Fruit fly (Drosophila melanogaster): ENCODE results near the gene rump.

rump gene

DNA sequence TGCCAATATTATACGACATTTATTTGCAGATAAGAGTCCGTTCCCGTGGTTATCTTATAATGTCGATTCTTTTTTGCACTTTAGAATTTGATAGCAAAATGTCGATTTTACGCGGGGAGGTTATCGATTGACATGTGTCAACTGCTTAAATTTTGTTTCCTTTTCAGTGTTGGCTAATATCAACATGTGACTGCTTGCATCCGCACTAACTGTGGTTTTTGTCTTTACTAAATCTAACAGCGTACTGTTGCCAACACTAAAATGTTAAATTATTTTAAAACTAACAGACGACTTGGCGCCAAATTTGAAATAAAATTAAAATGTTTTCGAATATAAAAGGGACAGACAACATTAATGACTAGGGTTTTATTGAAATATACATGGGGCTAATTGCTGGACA, 13.4 kb downstream of the rump start (continued):
- TF ChIP-seq Abd-B (GFP tag; optimal IDR thresholded peaks at IDR 0.05): peak; percentile 62
- no peak for TF ChIP-seq CG5180 (GFP tag; optimal IDR thresholded peaks at IDR 0.05)
- TF ChIP-seq CG30403 (GFP tag; optimal IDR thresholded peaks at IDR 0.05): peak; percentile 80
- TF ChIP-seq wek (GFP tag; optimal IDR thresholded peaks at IDR 0.05): peak; percentile 19
- peak; percentile 58 for TF ChIP-seq unc-4 (GFP tag; IDR thresholded peaks at IDR 0.05; ENCODE audit: partially characterized antibody)
- TF ChIP-seq CkIIα-i1 (GFP tag; IDR thresholded peaks at IDR 0.05): no peak
- TF ChIP-seq CG8388 (GFP tag; optimal IDR thresholded peaks at IDR 0.05): no peak
- TF ChIP-seq CG31365 (tag; optimal IDR thresholded peaks at IDR 0.05): peak; percentile 98
- peak; percentile 62 for TF ChIP-seq CG10147 (GFP tag; optimal IDR thresholded peaks at IDR 0.05)
- TF ChIP-seq aop (GFP tag; IDR thresholded peaks at IDR 0.05): no peak
- TF ChIP-seq mld (GFP tag; IDR thresholded peaks at IDR 0.05; ENCODE audit: partially characterized antibody): peak; percentile 36; the same call in 1 of the 3 replicates
- TF ChIP-seq CG12744 (GFP tag; optimal IDR thresholded peaks at IDR 0.05): peak; percentile 76
- no peak for TF ChIP-seq CG43689 (GFP tag; IDR thresholded peaks at IDR 0.05)
- peak; percentile 81 for TF ChIP-seq phol (tag; optimal IDR thresholded peaks at IDR 0.05)
- no peak for TF ChIP-seq jigr1 (GFP tag; IDR thresholded peaks at IDR 0.05)
- TF ChIP-seq Trl (optimal IDR thresholded peaks at IDR 0.05): no peak
- TF ChIP-seq Trl (GFP tag; optimal IDR thresholded peaks at IDR 0.05): peak; percentile 92
- peak; percentile 58 for TF ChIP-seq PHDP (tag; optimal IDR thresholded peaks at IDR 0.05)
- no peak for TF ChIP-seq CG5953 (GFP tag; IDR thresholded peaks at IDR 0.05)
- peak; percentile 82 for TF ChIP-seq Dek (tag; optimal IDR thresholded peaks at IDR 0.05)
- peak; percentile 26; the same call in 1 of the 2 replicates for TF ChIP-seq CG4404 (GFP tag; IDR thresholded peaks at IDR 0.05)
- TF ChIP-seq BEAF-32 (GFP tag; optimal IDR thresholded peaks at IDR 0.05): peak; percentile 58
- TF ChIP-seq shn (GFP tag; optimal IDR thresholded peaks at IDR 0.05): peak; percentile 68
- TF ChIP-seq CG1529 (GFP tag; optimal IDR thresholded peaks at IDR 0.05): no peak
- TF ChIP-seq klu (GFP tag; IDR thresholded peaks at IDR 0.05): peak; percentile 37; the same call in 1 of the 2 replicates
- TF ChIP-seq Taf1 (GFP tag; IDR thresholded peaks at IDR 0.05): no peak; the same call in 1 of the 2 replicates
- TF ChIP-seq vfl (GFP tag; optimal IDR thresholded peaks at IDR 0.05): peak; percentile 83
- TF ChIP-seq Hr39 (optimal IDR thresholded peaks at IDR 0.05): no peak
- TF ChIP-seq CG17359 (tag; optimal IDR thresholded peaks at IDR 0.05): peak; percentile 64
- TF ChIP-seq sima (GFP tag; optimal IDR thresholded peaks at IDR 0.05): peak; percentile 64
- TF ChIP-seq NFAT (GFP tag; IDR thresholded peaks at IDR 0.05): peak; percentile 75
- TF ChIP-seq nerfin-1 (tag; optimal IDR thresholded peaks at IDR 0.05): peak; percentile 50
- no peak for TF ChIP-seq CG14965 (GFP tag; optimal IDR thresholded peaks at IDR 0.05; ENCODE audit: borderline replicate concordance)
- TF ChIP-seq Rx (GFP tag; IDR thresholded peaks at IDR 0.05): 0 out of 2 replicates have a peak, but pooled peaks have one; percentile 23
- TF ChIP-seq CG12071 (GFP tag; optimal IDR thresholded peaks at IDR 0.05): no peak
- TF ChIP-seq stc (GFP tag; IDR thresholded peaks at IDR 0.05): no peak
- TF ChIP-seq CG30431 (GFP tag; optimal IDR thresholded peaks at IDR 0.05): no peak
- peak; percentile 55; the same call in 1 of the 2 replicates for TF ChIP-seq CG31441 (GFP tag; IDR thresholded peaks at IDR 0.05)
- TF ChIP-seq ash1 (GFP tag; optimal IDR thresholded peaks at IDR 0.05): peak; percentile 36
- TF ChIP-seq Sox102F (GFP tag; optimal IDR thresholded peaks at IDR 0.05): peak; percentile 51
- TF ChIP-seq CG6254 (GFP tag; optimal IDR thresholded peaks at IDR 0.05): no peak
- TF ChIP-seq CG9876 (GFP tag; optimal IDR thresholded peaks at IDR 0.05): peak; percentile 73
- TF ChIP-seq kni (GFP tag; optimal IDR thresholded peaks at IDR 0.05): no peak
- peak; percentile 20 for TF ChIP-seq CG13296 (GFP tag; optimal IDR thresholded peaks at IDR 0.05)
- peak; percentile 37 to 83 for TF ChIP-seq Hr51 (GFP tag; optimal IDR thresholded peaks at IDR 0.05)
- no peak for TF ChIP-seq CG10462 (GFP tag; optimal IDR thresholded peaks at IDR 0.05)
- TF ChIP-seq CG18476 (GFP tag; optimal IDR thresholded peaks at IDR 0.05): no peak
- TF ChIP-seq Spps (tag; optimal IDR thresholded peaks at IDR 0.05): no peak
- TF ChIP-seq Ptx1 (GFP tag; IDR thresholded peaks at IDR 0.05): peak; percentile 76
- TF ChIP-seq CG17612 (GFP tag; IDR thresholded peaks at IDR 0.05): peak; percentile 34; the same call in 1 of the 2 replicates
- TF ChIP-seq Fer3 (tag; optimal IDR thresholded peaks at IDR 0.05): peak; percentile 60
